Worm (Caenorhabditis elegans) whole organism, L4 larva: ENCODE data around the gene snpc-3.4.

Experiments used
- fkh-10 ChIP-seq: fragments of 150-350 bp; optimal IDR thresholded peaks from 2 replicates; lab custom pipeline; 2014; ENCODE audit warnings: missing biosample characterization, missing genetic modification reagents, missing genetic modification characterization
- lin-13 ChIP-seq: fragments of 150-350 bp; optimal IDR thresholded peaks from 2 replicates; lab custom pipeline; 2014; ENCODE audit warnings: missing biosample characterization, missing genetic modification reagents, missing genetic modification characterization
- lin-38 ChIP-seq: fragments of 200-800 bp; sonication (Bioruptor generic); IDR thresholded peaks from 2 replicates; pipeline ENCODE4 v1.3.6; 2022; ENCODE audit warnings: missing genetic modification reagents, missing genetic modification characterization, missing compliant biosample characterization
- nhr-10 ChIP-seq: fragments of 150-350 bp; optimal IDR thresholded peaks from 2 replicates; lab custom pipeline; 2014; ENCODE audit warnings: missing biosample characterization, missing genetic modification characterization
- nhr-25 ChIP-seq: sonication (generic microtip); optimal IDR thresholded peaks from 2 replicates; lab custom pipeline; 2017; ENCODE audit warnings: missing genetic modification characterization, mild to moderate bottlenecking, missing compliant biosample characterization, antibody characterized with exemption, moderate library complexity, borderline replicate concordance; ENCODE audit not compliant: insufficient read depth
- nhr-76 ChIP-seq: fragments of 150-350 bp; optimal IDR thresholded peaks from 2 replicates; lab custom pipeline; 2014; ENCODE audit warnings: missing biosample characterization, missing genetic modification characterization
- snpc-4 ChIP-seq: fragments of 150-350 bp; optimal IDR thresholded peaks from 2 replicates; lab custom pipeline; 2014; ENCODE audit warnings: missing biosample characterization, missing genetic modification characterization

DNA sequence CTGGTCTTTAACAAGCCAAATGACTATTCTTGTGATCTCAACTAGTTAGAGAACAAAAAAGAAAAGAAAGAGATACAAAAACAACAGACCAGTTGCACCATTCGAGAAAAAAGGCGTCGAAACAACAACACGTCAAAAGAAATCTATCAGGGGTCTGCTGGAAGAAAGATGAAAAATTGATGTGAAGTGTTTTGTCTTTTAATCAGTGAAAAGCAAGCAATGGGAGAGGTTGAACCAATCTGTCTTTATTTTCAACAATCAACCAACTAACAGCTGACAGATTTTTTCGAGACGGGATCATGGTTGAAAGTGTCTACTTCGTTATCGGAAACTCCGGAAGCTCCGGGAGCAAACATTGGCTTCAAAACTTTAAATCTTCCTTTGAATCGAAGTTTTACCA, 25.4 kb upstream of the snpc-3.4 start:
- TF ChIP-seq nhr-10 (tag; lab: Kevin White, UChicago): no peak
- no peak for TF ChIP-seq lin-38 (GFP tag; lab: Robert Waterston, UW)
- TF ChIP-seq lin-13: no peak
- no peak for TF ChIP-seq fkh-10 (GFP tag; lab: Kevin White, UChicago)
- TF ChIP-seq nhr-76 (tag; lab: Kevin White, UChicago): no peak
- no peak for TF ChIP-seq nhr-25 (tag; lab: Kevin White, UChicago)
- TF ChIP-seq snpc-4 (tag; lab: Kevin White, UChicago): no peak
